Fruit fly (Drosophila melanogaster) whole organism, embryonic: Measurements from ENCODE around the gene CG4270.
A peak's percentile ranks its signal among the peaks of the same experiment; 100 is the strongest.

Source experiments
- Blimp-1 ChIP-seq: fragments of 200-800 bp; sonication (Bioruptor generic); optimal IDR thresholded peaks from 3 replicates; lab custom pipeline; 2018; ENCODE audit warnings: missing biosample characterization, missing genetic modification characterization, mild to moderate bottlenecking, moderate library complexity, missing genetic modification reagents
- CG10321 ChIP-seq: fragments of 200-800 bp; sonication (Bioruptor generic); IDR thresholded peaks from 2 replicates; pipeline ENCODE4 v1.3.6; 2022; ENCODE audit warnings: missing biosample characterization, missing genetic modification characterization
- CG10543 ChIP-seq: fragments of 200-800 bp; sonication (Bioruptor generic); optimal IDR thresholded peaks from 3 replicates; lab custom pipeline; 2017; ENCODE audit warnings: missing biosample characterization, mild to moderate bottlenecking, missing genetic modification characterization, moderate library complexity
- CG10565 ChIP-seq: fragments of 200-800 bp; sonication (Bioruptor generic); optimal IDR thresholded peaks from 3 replicates; lab custom pipeline; 2016; ENCODE audit warnings: missing biosample characterization, mild to moderate bottlenecking, missing genetic modification characterization
- CG10959 ChIP-seq: fragments of 200-800 bp; sonication (Bioruptor generic); IDR thresholded peaks from 2 replicates; pipeline ENCODE4 v1.3.6; 2022; ENCODE audit warnings: missing biosample characterization, missing genetic modification characterization
- CG12236 ChIP-seq: fragments of 200-800 bp; sonication (Bioruptor generic); optimal IDR thresholded peaks from 2 replicates; lab custom pipeline; 2016; ENCODE audit warnings: missing biosample characterization, missing genetic modification characterization
- CG14667 ChIP-seq: fragments of 200-800 bp; sonication (Bioruptor generic); IDR thresholded peaks from 2 replicates; pipeline ENCODE4 v1.3.6; 2022; ENCODE audit warnings: missing biosample characterization, missing genetic modification characterization
- CG15269 ChIP-seq: fragments of 200-800 bp; sonication (Bioruptor generic); optimal IDR thresholded peaks from 2 replicates; lab custom pipeline; 2018; ENCODE audit warnings: missing biosample characterization, mild to moderate bottlenecking, missing genetic modification characterization, moderate library complexity
- CG15514 ChIP-seq: fragments of 200-800 bp; sonication (Bioruptor generic); optimal IDR thresholded peaks from 3 replicates; lab custom pipeline; 2017; ENCODE audit warnings: missing biosample characterization, missing genetic modification characterization, mild to moderate bottlenecking, moderate library complexity, missing genetic modification reagents
- CG15696 ChIP-seq: fragments of 200-800 bp; sonication (Bioruptor generic); optimal IDR thresholded peaks from 2 replicates; lab custom pipeline; 2019; ENCODE audit warnings: missing biosample characterization, mild to moderate bottlenecking, missing genetic modification characterization, moderate library complexity
- CG17829 ChIP-seq: fragments of 200-800 bp; optimal IDR thresholded peaks from 2 replicates; lab custom pipeline; 2019; ENCODE audit warnings: missing biosample characterization, mild to moderate bottlenecking, missing genetic modification characterization, moderate library complexity
- CG2889 ChIP-seq: fragments of 200-800 bp; sonication (Bioruptor generic); IDR thresholded peaks from 3 replicates; pipeline ENCODE4 v1.3.6; 2022; ENCODE audit warnings: missing biosample characterization, missing genetic modification characterization
- CG3065 ChIP-seq: fragments of 200-800 bp; sonication (Bioruptor generic); optimal IDR thresholded peaks from 2 replicates; lab custom pipeline; 2016; ENCODE audit warnings: missing biosample characterization, missing genetic modification characterization
- CG3838 ChIP-seq: fragments of 200-800 bp; sonication (Bioruptor generic); optimal IDR thresholded peaks from 3 replicates; lab custom pipeline; 2016; ENCODE audit warnings: missing biosample characterization, missing genetic modification characterization
- CG4424 ChIP-seq: fragments of 200-800 bp; sonication (Bioruptor generic); optimal IDR thresholded peaks from 3 replicates; lab custom pipeline; 2016; ENCODE audit warnings: missing biosample characterization, missing genetic modification characterization
- CG6791 ChIP-seq: fragments of 200-800 bp; sonication (Bioruptor generic); IDR thresholded peaks from 3 replicates; pipeline ENCODE4 v1.3.6; 2022; ENCODE audit warnings: missing biosample characterization, missing genetic modification characterization; ENCODE audit not compliant: partially characterized antibody
- CG8388 ChIP-seq: fragments of 200-800 bp; sonication (Bioruptor generic); optimal IDR thresholded peaks from 2 replicates; lab custom pipeline; 2019; ENCODE audit warnings: missing biosample characterization, mild to moderate bottlenecking, missing genetic modification characterization, moderate library complexity
- CG8478 ChIP-seq: fragments of >200 bp; optimal IDR thresholded peaks from 2 replicates; lab custom pipeline; 2018
- CG9817 ChIP-seq: fragments of 200-800 bp; sonication (Bioruptor generic); optimal IDR thresholded peaks from 2 replicates; lab custom pipeline; 2018; ENCODE audit warnings: missing biosample characterization, mild to moderate bottlenecking, missing genetic modification characterization, moderate library complexity
- CkIIα-i1 ChIP-seq: fragments of 200-800 bp; sonication (Bioruptor generic); IDR thresholded peaks from 2 replicates; pipeline ENCODE4 v1.3.6; 2022; ENCODE audit warnings: missing biosample characterization, missing genetic modification characterization
- CrebB ChIP-seq: fragments of 200-800 bp; sonication (Bioruptor generic); optimal IDR thresholded peaks from 3 replicates; lab custom pipeline; 2018; ENCODE audit warnings: missing biosample characterization, mild to moderate bottlenecking, missing genetic modification characterization
- Dbx ChIP-seq: fragments of 200-800 bp; sonication (Bioruptor generic); IDR thresholded peaks from 3 replicates; pipeline ENCODE4 v1.3.6; 2022; ENCODE audit warnings: missing biosample characterization, missing genetic modification characterization
- Dek ChIP-seq: fragments of 200-800 bp; sonication (Bioruptor generic); optimal IDR thresholded peaks from 3 replicates; lab custom pipeline; 2019; ENCODE audit warnings: missing biosample characterization, mild to moderate bottlenecking, missing genetic modification characterization, moderate library complexity
- Doc3 ChIP-seq: fragments of 200-800 bp; sonication (Bioruptor generic); IDR thresholded peaks from 3 replicates; pipeline ENCODE4 v1.3.6; 2022; ENCODE audit warnings: missing biosample characterization, missing genetic modification characterization; ENCODE audit not compliant: partially characterized antibody
- E2f2 ChIP-seq: fragments of 200-800 bp; sonication (Bioruptor generic); IDR thresholded peaks from 2 replicates; pipeline ENCODE4 v1.3.6; 2022; ENCODE audit warnings: missing biosample characterization, missing genetic modification characterization
- Ets97D ChIP-seq: fragments of 200-800 bp; sonication (Bioruptor generic); optimal IDR thresholded peaks from 3 replicates; lab custom pipeline; 2016; ENCODE audit warnings: missing biosample characterization, missing genetic modification characterization
- Gug ChIP-seq: fragments of 200-800 bp; sonication (Bioruptor generic); IDR thresholded peaks from 4 replicates; pipeline ENCODE4 v1.3.6; 2022; ENCODE audit warnings: missing biosample characterization, missing genetic modification characterization
- HmgD ChIP-seq: fragments of 200-800 bp; sonication (Bioruptor generic); optimal IDR thresholded peaks from 3 replicates; lab custom pipeline; 2016; ENCODE audit warnings: missing biosample characterization, missing genetic modification characterization
- Hmx ChIP-seq: fragments of 200-800 bp; sonication (Bioruptor generic); optimal IDR thresholded peaks from 2 replicates; lab custom pipeline; 2016; ENCODE audit warnings: missing biosample characterization, missing genetic modification characterization
- Hr51 ChIP-seq, 2 experiments: fragments of 200-800 bp; sonication (Bioruptor generic); optimal IDR thresholded peaks; 2 replicates in 1 of 2; 3 replicates in 1 of 2; lab custom pipeline; 2016 to 2018; ENCODE audit warnings: missing biosample characterization in 2 of 2, missing genetic modification characterization in 2 of 2, mild to moderate bottlenecking in 1 of 2, moderate library complexity in 1 of 2
- Med ChIP-seq: fragments of 200-800 bp; sonication (Bioruptor generic); peaks from one replicate; lab custom pipeline; 2016; ENCODE audit warnings: missing biosample characterization, missing genetic modification characterization, mild to moderate bottlenecking, inconsistent platforms, moderate library complexity
- Pdp1 ChIP-seq, 2 experiments: fragments of 200-800 bp; sonication (Bioruptor generic); optimal IDR thresholded peaks; 3 replicates each; lab custom pipeline; 2016; ENCODE audit warnings: missing biosample characterization in 2 of 2, missing genetic modification characterization in 2 of 2, mild to moderate bottlenecking in 1 of 2, moderate library complexity in 1 of 2
- Sox102F ChIP-seq: fragments of 200-800 bp; sonication (Bioruptor generic); optimal IDR thresholded peaks from 2 replicates; lab custom pipeline; 2018; ENCODE audit warnings: missing biosample characterization, mild to moderate bottlenecking, missing genetic modification characterization, moderate library complexity
- Xbp1 ChIP-seq: fragments of 200-800 bp; sonication (Bioruptor generic); optimal IDR thresholded peaks from 3 replicates; lab custom pipeline; 2016; ENCODE audit warnings: missing biosample characterization, mild to moderate bottlenecking, missing genetic modification characterization
- amos ChIP-seq: fragments of 200-800 bp; sonication (Bioruptor generic); IDR thresholded peaks from 2 replicates; pipeline ENCODE4 v1.3.6; 2022; ENCODE audit warnings: missing biosample characterization, missing genetic modification characterization; ENCODE audit not compliant: partially characterized antibody
- croc ChIP-seq: fragments of 200-800 bp; sonication (Bioruptor generic); conservative IDR thresholded peaks from 3 replicates; pipeline ENCODE4 v1.3.6; 2022; ENCODE audit warnings: missing biosample characterization, missing genetic modification characterization
- cwo ChIP-seq: fragments of 200-800 bp; sonication (Bioruptor generic); optimal IDR thresholded peaks from 3 replicates; lab custom pipeline; 2017; ENCODE audit warnings: missing biosample characterization, missing genetic modification characterization, mild to moderate bottlenecking, moderate library complexity, missing genetic modification reagents
- dysf ChIP-seq: fragments of 200-800 bp; sonication (Bioruptor generic); IDR thresholded peaks from 3 replicates; pipeline ENCODE4 v1.3.6; 2022; ENCODE audit warnings: missing biosample characterization, missing genetic modification characterization
- exex ChIP-seq: fragments of 200-800 bp; sonication (Bioruptor generic); optimal IDR thresholded peaks from 4 replicates; lab custom pipeline; 2018; ENCODE audit warnings: missing biosample characterization, mild to moderate bottlenecking, missing genetic modification characterization, moderate library complexity
- lbe ChIP-seq: fragments of 200-800 bp; sonication (Bioruptor generic); optimal IDR thresholded peaks from 2 replicates; lab custom pipeline; 2016; ENCODE audit warnings: missing biosample characterization, mild to moderate bottlenecking, missing genetic modification characterization
- luna ChIP-seq: fragments of 200-800 bp; sonication (Bioruptor generic); optimal IDR thresholded peaks from 2 replicates; lab custom pipeline; 2016; ENCODE audit warnings: missing biosample characterization, missing genetic modification characterization
- mam ChIP-seq: fragments of 200-800 bp; sonication (Bioruptor generic); optimal IDR thresholded peaks from 3 replicates; lab custom pipeline; 2016; ENCODE audit warnings: missing biosample characterization, missing genetic modification characterization
- pho ChIP-seq: fragments of 200-800 bp; sonication (Bioruptor generic); optimal IDR thresholded peaks from 2 replicates; lab custom pipeline; 2016; ENCODE audit warnings: missing biosample characterization, missing genetic modification characterization
- schlank ChIP-seq: fragments of 200-800 bp; sonication (Bioruptor generic); optimal IDR thresholded peaks from 2 replicates; lab custom pipeline; 2018; ENCODE audit warnings: missing biosample characterization, mild to moderate bottlenecking, missing genetic modification characterization
- sim ChIP-seq: fragments of 200-800 bp; sonication (Bioruptor generic); IDR thresholded peaks from 2 replicates; pipeline ENCODE4 v1.3.6; 2022; ENCODE audit warnings: missing biosample characterization, missing genetic modification characterization
- sima ChIP-seq: fragments of 200-800 bp; sonication (Bioruptor generic); optimal IDR thresholded peaks from 2 replicates; lab custom pipeline; 2016; ENCODE audit warnings: missing biosample characterization, missing genetic modification characterization
- tgo ChIP-seq: fragments of 200-800 bp; sonication (Bioruptor generic); IDR thresholded peaks from 3 replicates; pipeline ENCODE4 v1.3.6; 2022; ENCODE audit warnings: missing biosample characterization, missing genetic modification characterization
- tio ChIP-seq: fragments of 200-800 bp; sonication (Bioruptor generic); optimal IDR thresholded peaks from 2 replicates; lab custom pipeline; 2017; ENCODE audit warnings: missing biosample characterization, missing genetic modification characterization, inconsistent platforms
- tx ChIP-seq: fragments of 200-800 bp; sonication (Bioruptor generic); optimal IDR thresholded peaks from 2 replicates; lab custom pipeline; 2016; ENCODE audit warnings: missing biosample characterization, missing genetic modification characterization
- zen2 ChIP-seq: fragments of 200-800 bp; sonication (Bioruptor generic); IDR thresholded peaks from 3 replicates; pipeline ENCODE4 v1.3.6; 2022; ENCODE audit warnings: missing biosample characterization, missing genetic modification characterization; ENCODE audit not compliant: partially characterized antibody

The CG4270 gene

DNA sequence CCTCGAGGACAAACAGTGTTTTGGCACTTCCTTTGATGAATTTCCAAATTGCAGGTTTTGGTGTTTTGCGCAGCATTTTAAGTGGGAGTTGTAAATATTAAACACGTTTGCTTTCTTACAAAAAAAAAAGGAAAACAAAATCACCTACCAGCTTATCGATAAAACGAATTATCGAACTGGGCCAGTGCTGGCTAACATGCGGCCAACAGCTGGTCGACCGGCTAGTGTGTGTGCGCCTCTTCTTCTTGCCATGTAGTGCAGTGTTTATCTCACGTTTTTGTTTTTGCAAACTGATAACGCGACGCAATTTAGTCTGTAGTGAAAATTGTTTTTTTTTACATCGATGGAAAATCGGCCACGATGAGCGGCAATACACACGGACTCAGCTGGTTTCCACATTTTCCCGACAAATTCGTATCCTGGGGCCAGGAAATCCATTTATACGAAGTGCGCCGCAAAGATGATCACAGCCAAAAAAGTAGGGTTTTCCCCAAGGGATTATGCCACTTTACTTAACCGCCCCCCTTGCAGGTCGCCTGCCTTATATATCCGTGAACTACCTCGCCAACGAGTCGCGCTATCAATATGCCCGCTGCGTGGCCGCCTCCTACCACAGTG is 46.1 kb upstream of the CG4270 start, which contains the start of the genes CG15386, CG42371 and mio (continued):
- TF ChIP-seq croc (GFP tag; lab: Robert Waterston, UW) (no peak), CG6791 (peak; percentile 65; the same call in 2 of the 3 replicates), Dbx (GFP tag; lab: Robert Waterston, UW) (no peak), Pdp1 (GFP tag; optimal IDR thresholded peaks at IDR 0.05; lab: Kevin White, UChicago) (peak in 1 of 2 experiments; percentile 68), amos (GFP tag; lab: Robert Waterston, UW) (peak; percentile 55; the same call in 1 of the 2 replicates), exex (tag; lab: Kevin White, UChicago) (peak; percentile 28), CG3065 (GFP tag; lab: Kevin White, UChicago) (no peak), Sox102F (no peak), CrebB (tag; lab: Kevin White, UChicago) (no peak), CG10321 (GFP tag; lab: Robert Waterston, UW) (no peak), sima (no peak), Xbp1 (GFP tag; lab: Kevin White, UChicago) (no peak), Dek (no peak), CG14667 (GFP tag; lab: Robert Waterston, UW) (no peak), CG3838 (GFP tag; lab: Kevin White, UChicago) (no peak), tgo (GFP tag; lab: Robert Waterston, UW) (no peak), zen2 (GFP tag; lab: Robert Waterston, UW) (no peak), CG4424 (GFP tag; lab: Kevin White, UChicago) (no peak), mam (GFP tag; lab: Kevin White, UChicago) (no peak), CkIIα-i1 (GFP tag; lab: Robert Waterston, UW) (no peak), dysf (GFP tag; lab: Robert Waterston, UW) (no peak), Doc3 (GFP tag; lab: Robert Waterston, UW) (no peak), E2f2 (GFP tag; lab: Robert Waterston, UW) (peak; percentile 53), CG12236 (GFP tag; lab: Kevin White, UChicago) (no peak), CG15269 (tag; lab: Kevin White, UChicago) (no peak), CG9817 (tag; lab: Kevin White, UChicago) (no peak), lbe (GFP tag; lab: Kevin White, UChicago) (peak; percentile 22), CG17829 (peak; percentile 12), CG10565 (GFP tag; lab: Kevin White, UChicago) (no peak), Med (peak; percentile 85), Hr51 (GFP tag; optimal IDR thresholded peaks at IDR 0.05; lab: Kevin White, UChicago) (no peak), CG10543 (no peak), Blimp-1 (GFP tag; lab: Kevin White, UChicago) (no peak), cwo (GFP tag; lab: Kevin White, UChicago) (peak; percentile 57), CG15696 (tag; lab: Kevin White, UChicago) (no peak), CG15514 (GFP tag; lab: Kevin White, UChicago) (peak; percentile 34), tx (GFP tag; lab: Kevin White, UChicago) (no peak), luna (no peak), CG10959 (GFP tag; lab: Robert Waterston, UW) (no peak), CG8388 (GFP tag; lab: Kevin White, UChicago) (no peak), CG8478 (lab: Kevin White, UChicago) (no peak), HmgD (GFP tag; lab: Kevin White, UChicago) (peak; percentile 16), CG2889 (no peak), Gug (no peak), Ets97D (peak; percentile 52), Hmx (GFP tag; lab: Kevin White, UChicago) (no peak), tio (GFP tag; lab: Kevin White, UChicago) (no peak), sim (GFP tag; lab: Robert Waterston, UW) (no peak), pho (GFP tag; lab: Kevin White, UChicago) (no peak), schlank (tag; lab: Kevin White, UChicago) (no peak)
